Fruit fly (Drosophila melanogaster) S2 (cell line): ENCODE results near the gene CG12986.

Source experiments
- CG8478 ChIP-seq: fragments of >200 bp; optimal IDR thresholded peaks from 2 replicates; lab custom pipeline; 2018
- CTCF ChIP-seq, 2 experiments: fragments of >200 bp; optimal IDR thresholded peaks; 2 replicates each; lab custom pipeline; 2018

DNA sequence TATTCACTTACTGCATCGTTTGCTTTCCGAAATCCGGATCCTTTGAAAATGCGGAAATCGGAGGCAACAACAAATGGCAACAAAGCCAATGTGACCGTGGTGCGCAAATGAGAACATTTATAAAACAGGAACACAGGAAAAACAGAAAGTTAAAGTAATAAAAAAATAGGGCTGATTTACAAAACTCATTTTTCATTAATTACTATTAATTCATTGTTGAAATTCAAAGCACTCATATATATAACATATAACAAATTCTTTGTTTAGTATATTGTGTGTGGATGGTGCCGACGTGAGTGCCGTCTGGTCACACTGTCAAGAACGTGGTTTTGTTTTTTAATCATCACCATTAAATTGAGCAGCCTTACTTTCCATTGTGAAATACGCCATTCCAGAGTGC lies 41.2 kb upstream of the CG12986 start, which contains the start of the genes Arp8 and CG6769:
- TF ChIP-seq CTCF (optimal IDR thresholded peaks at IDR 0.05; lab: Kevin White, UChicago) (no peak), CG8478 (lab: Kevin White, UChicago) (no peak)
